Fruit fly (Drosophila melanogaster): ENCODE measurements around the gene Gba1b.

The Gba1b gene

DNA sequence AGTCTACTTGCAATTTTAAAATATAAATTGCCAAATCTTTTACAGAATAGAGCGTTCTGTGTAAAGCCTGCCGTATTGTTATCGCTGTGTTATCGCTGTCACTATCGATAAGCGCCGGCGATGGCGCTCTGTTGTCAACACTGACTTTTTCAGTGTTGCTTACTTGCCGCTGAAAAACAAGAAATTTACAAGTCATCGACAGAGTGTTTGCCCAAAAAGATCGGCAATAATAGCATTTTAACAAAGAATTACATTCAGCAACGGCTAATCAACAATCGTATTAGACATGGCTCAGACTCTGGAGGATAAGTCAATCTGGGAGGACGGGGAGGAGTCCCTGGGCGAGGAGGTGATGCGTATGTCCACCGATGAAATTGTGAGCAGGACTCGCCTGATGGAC lies 48.1 kb downstream of the Gba1b start, which contains the start of the genes RanBP3 and Rpt5 (continued):
- peak; percentile 52 for TF ChIP-seq Side (GFP tag; optimal IDR thresholded peaks at IDR 0.05)
- peak; percentile 16 for TF ChIP-seq da (GFP tag; optimal IDR thresholded peaks at IDR 0.05)
- peak; percentile 36; the same call in 1 of the 2 replicates for TF ChIP-seq Drgx (GFP tag; IDR thresholded peaks at IDR 0.05)
- no peak for TF ChIP-seq CG12071 (GFP tag; optimal IDR thresholded peaks at IDR 0.05)
- peak; percentile 89 for TF ChIP-seq HmgZ (tag; optimal IDR thresholded peaks at IDR 0.05)
- TF ChIP-seq CG32532 (GFP tag; IDR thresholded peaks at IDR 0.05): peak; percentile 60; the same call in 1 of the 2 replicates
- no peak for TF ChIP-seq MTF-1 (GFP tag; optimal IDR thresholded peaks at IDR 0.05; ENCODE audit: borderline replicate concordance)
- no peak for TF ChIP-seq pfk (GFP tag; optimal IDR thresholded peaks at IDR 0.05)
- TF ChIP-seq CG30403 (GFP tag; optimal IDR thresholded peaks at IDR 0.05): peak; percentile 61
- peak; percentile 70 for TF ChIP-seq inv (GFP tag; IDR thresholded peaks at IDR 0.05; ENCODE audit: partially characterized antibody)
- no peak for TF ChIP-seq kni (GFP tag; optimal IDR thresholded peaks at IDR 0.05)
- peak; percentile 60 for TF ChIP-seq Myb (GFP tag; optimal IDR thresholded peaks at IDR 0.05)
- TF ChIP-seq ssp (GFP tag; IDR thresholded peaks at IDR 0.05): peak; percentile 27; the same call in 1 of the 2 replicates
- no peak for TF ChIP-seq HHEX (GFP tag; optimal IDR thresholded peaks at IDR 0.05)
- peak; percentile 76 for TF ChIP-seq CG7963 (GFP tag; IDR thresholded peaks at IDR 0.05; ENCODE audit: partially characterized antibody)
- peak in 1 of 2 experiments; percentile 56 for TF ChIP-seq Hr51 (GFP tag; optimal IDR thresholded peaks at IDR 0.05)
- no peak for TF ChIP-seq lov (optimal IDR thresholded peaks at IDR 0.05)
- TF ChIP-seq lov (GFP tag; IDR thresholded peaks at IDR 0.05): no peak
- TF ChIP-seq pum (GFP tag; optimal IDR thresholded peaks at IDR 0.05): peak; percentile 34
- TF ChIP-seq caup (GFP tag; optimal IDR thresholded peaks at IDR 0.05; ENCODE audit: severe bottlenecking): peak; percentile 75
- peak; percentile 55 for TF ChIP-seq CG10209 (GFP tag; optimal IDR thresholded peaks at IDR 0.05)
- TF ChIP-seq eyg (GFP tag; optimal IDR thresholded peaks at IDR 0.05): peak; percentile 40
- peak; percentile 77 for TF ChIP-seq ERR (GFP tag; optimal IDR thresholded peaks at IDR 0.05)
- peak; percentile 49; the same call in 2 of the 3 replicates for TF ChIP-seq row (GFP tag; IDR thresholded peaks at IDR 0.05)
- TF ChIP-seq Pdp1 (GFP tag; optimal IDR thresholded peaks at IDR 0.05): peak; percentile 45 to 68
- TF ChIP-seq CG17359 (tag; optimal IDR thresholded peaks at IDR 0.05): peak; percentile 36
- peak; percentile 41 for TF ChIP-seq grau (tag; optimal IDR thresholded peaks at IDR 0.05)
- no peak for TF ChIP-seq CG7839 (tag; optimal IDR thresholded peaks at IDR 0.05)
- peak; percentile 75 for TF ChIP-seq knrl (GFP tag; IDR thresholded peaks at IDR 0.05; ENCODE audit: partially characterized antibody)
- TF ChIP-seq ci (GFP tag; IDR thresholded peaks at IDR 0.05): peak; percentile 75; the same call in 2 of the 3 replicates
- no peak for TF ChIP-seq PHDP (tag; optimal IDR thresholded peaks at IDR 0.05)
- peak; percentile 0 for TF ChIP-seq slp2 (GFP tag; optimal IDR thresholded peaks at IDR 0.05)
- peak; percentile 59 for TF ChIP-seq her (GFP tag; optimal IDR thresholded peaks at IDR 0.05)
- TF ChIP-seq nerfin-2 (GFP tag; IDR thresholded peaks at IDR 0.05; ENCODE audit: partially characterized antibody): peak; percentile 75
- peak; percentile 65 for TF ChIP-seq CG7786 (GFP tag; optimal IDR thresholded peaks at IDR 0.05)
- TF ChIP-seq CG12155 (GFP tag; optimal IDR thresholded peaks at IDR 0.05): peak; percentile 61
- TF ChIP-seq lmd (GFP tag; IDR thresholded peaks at IDR 0.05): peak; percentile 8; the same call in 1 of the 2 replicates
- TF ChIP-seq repo (GFP tag; optimal IDR thresholded peaks at IDR 0.05): peak; percentile 18
- TF ChIP-seq NfI (GFP tag; optimal IDR thresholded peaks at IDR 0.05): peak; percentile 62
- TF ChIP-seq CG4282 (GFP tag; optimal IDR thresholded peaks at IDR 0.05): peak; percentile 31
- TF ChIP-seq CG3726 (GFP tag; IDR thresholded peaks at IDR 0.05): no peak
- peak; percentile 33 for TF ChIP-seq CG12391 (tag; optimal IDR thresholded peaks at IDR 0.05)
- TF ChIP-seq Sry-δ (GFP tag; optimal IDR thresholded peaks at IDR 0.05): peak; percentile 82
- peak; percentile 70 for TF ChIP-seq gro (GFP tag; optimal IDR thresholded peaks at IDR 0.05)
- peak; percentile 57 for TF ChIP-seq CG3281 (GFP tag; optimal IDR thresholded peaks at IDR 0.05)
- peak; percentile 95 for TF ChIP-seq Dref (GFP tag; IDR thresholded peaks at IDR 0.05)
- TF ChIP-seq CHES-1-like (GFP tag; optimal IDR thresholded peaks at IDR 0.05): peak; percentile 86
- TF ChIP-seq gcm2 (GFP tag; optimal IDR thresholded peaks at IDR 0.05): peak; percentile 10
- TF ChIP-seq CG1792 (GFP tag; optimal IDR thresholded peaks at IDR 0.05): peak; percentile 65
- peak; percentile 69 for TF ChIP-seq Sin3A (optimal IDR thresholded peaks at IDR 0.05)
